Fruit fly (Drosophila melanogaster): ENCODE measurements around the gene Wnt10.

The Wnt10 gene

DNA sequence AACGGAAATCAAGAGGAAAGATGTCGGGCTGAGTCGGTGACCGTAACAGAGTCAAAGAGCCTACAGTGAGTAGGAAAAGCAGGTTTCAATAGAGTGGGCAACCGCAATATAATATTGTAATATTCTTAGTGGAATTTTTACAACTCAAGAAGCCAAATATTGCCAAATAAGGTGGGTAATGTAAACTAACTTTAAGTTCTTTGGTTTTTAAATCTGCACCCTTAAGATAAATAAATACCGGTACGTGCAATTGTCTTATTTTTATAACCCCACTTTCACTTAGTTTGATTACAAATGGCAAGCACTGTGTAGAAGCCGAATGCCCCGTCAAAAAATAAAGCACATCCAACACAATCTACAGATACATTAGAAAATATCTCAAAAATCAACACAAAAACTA is 30.4 kb upstream of the Wnt10 start (continued):
- TF ChIP-seq en (GFP tag; optimal IDR thresholded peaks at IDR 0.05): no peak
- peak; percentile 25; the same call in 1 of the 2 replicates for TF ChIP-seq CG32767 (GFP tag; IDR thresholded peaks at IDR 0.05)
- TF ChIP-seq CG11695 (GFP tag; IDR thresholded peaks at IDR 0.05): 0 out of 3 replicates have a peak, but pooled peaks have one; percentile 7
- no peak for TF ChIP-seq corto (GFP tag; optimal IDR thresholded peaks at IDR 0.05)
- TF ChIP-seq Lpt (GFP tag; optimal IDR thresholded peaks at IDR 0.05): no peak
- no peak for TF ChIP-seq CG2129 (GFP tag; IDR thresholded peaks at IDR 0.05; ENCODE audit: partially characterized antibody)
- peak; percentile 14 for TF ChIP-seq HmgZ (tag; optimal IDR thresholded peaks at IDR 0.05)
- no peak for TF ChIP-seq CG17829 (tag; optimal IDR thresholded peaks at IDR 0.05)
- no peak for TF ChIP-seq Gsc (GFP tag; IDR thresholded peaks at IDR 0.05)
- no peak for TF ChIP-seq CG13123 (GFP tag; optimal IDR thresholded peaks at IDR 0.05)
- 0 out of 2 replicates have a peak, but pooled peaks have one; percentile 8 for TF ChIP-seq CG4730 (GFP tag; IDR thresholded peaks at IDR 0.05)
- TF ChIP-seq Xbp1 (GFP tag; optimal IDR thresholded peaks at IDR 0.05): no peak
- TF ChIP-seq dmrt11E (tag; optimal IDR thresholded peaks at IDR 0.05): no peak
- TF ChIP-seq CG10959 (GFP tag; IDR thresholded peaks at IDR 0.05): peak; percentile 31; the same call in 1 of the 2 replicates
- TF ChIP-seq Med (GFP tag): peak; percentile 51
- no peak for TF ChIP-seq Hr3 (GFP tag; optimal IDR thresholded peaks at IDR 0.05)
- TF ChIP-seq CG7963 (GFP tag; IDR thresholded peaks at IDR 0.05; ENCODE audit: partially characterized antibody): no peak
- TF ChIP-seq sens-2 (GFP tag; IDR thresholded peaks at IDR 0.05): peak; percentile 4; the same call in 1 of the 2 replicates
- TF ChIP-seq MBD-R2 (GFP tag; IDR thresholded peaks at IDR 0.05): 0 out of 2 replicates have a peak, but pooled peaks have one; percentile 36
- TF ChIP-seq bsh (GFP tag; optimal IDR thresholded peaks at IDR 0.05): peak in 1 of 2 experiments; percentile 50
- TF ChIP-seq E2f2 (GFP tag; IDR thresholded peaks at IDR 0.05): no peak
- TF ChIP-seq disco-r (GFP tag; optimal IDR thresholded peaks at IDR 0.05): no peak
- TF ChIP-seq row (GFP tag; IDR thresholded peaks at IDR 0.05): peak; percentile 84
- TF ChIP-seq CG5245 (GFP tag; optimal IDR thresholded peaks at IDR 0.05): no peak
- TF ChIP-seq Spps (tag; optimal IDR thresholded peaks at IDR 0.05): no peak
- TF ChIP-seq Asciz (GFP tag; optimal IDR thresholded peaks at IDR 0.05): no peak
- no peak for TF ChIP-seq CG30020 (tag; optimal IDR thresholded peaks at IDR 0.05)
- TF ChIP-seq CG7357 (GFP tag; IDR thresholded peaks at IDR 0.05): peak; percentile 41; the same call in 1 of the 3 replicates
- TF ChIP-seq wdn (GFP tag; IDR thresholded peaks at IDR 0.05): no peak
- no peak for TF ChIP-seq sens (GFP tag)
- peak; percentile 43 for TF ChIP-seq CG7839 (tag; optimal IDR thresholded peaks at IDR 0.05)
- TF ChIP-seq Oaz (GFP tag; IDR thresholded peaks at IDR 0.05): no peak
- no peak for TF ChIP-seq CG4328 (GFP tag; optimal IDR thresholded peaks at IDR 0.05)
- TF ChIP-seq ssp (GFP tag; IDR thresholded peaks at IDR 0.05): peak; percentile 39; the same call in 1 of the 2 replicates
- TF ChIP-seq CG2712 (tag; optimal IDR thresholded peaks at IDR 0.05): peak; percentile 46
- no peak for TF ChIP-seq Bteb2 (GFP tag; optimal IDR thresholded peaks at IDR 0.05)
- no peak for TF ChIP-seq YL-1 (GFP tag; optimal IDR thresholded peaks at IDR 0.05)
- no peak for TF ChIP-seq CG6765 (GFP tag; optimal IDR thresholded peaks at IDR 0.05)
- no peak for TF ChIP-seq chn (GFP tag; optimal IDR thresholded peaks at IDR 0.05)
- TF ChIP-seq ttk (GFP tag; IDR thresholded peaks at IDR 0.05): 0 out of 2 replicates have a peak, but pooled peaks have one; percentile 28
- no peak for TF ChIP-seq CG8281 (tag; optimal IDR thresholded peaks at IDR 0.05)
- TF ChIP-seq emc (GFP tag; optimal IDR thresholded peaks at IDR 0.05): no peak
- TF ChIP-seq Max (GFP tag; optimal IDR thresholded peaks at IDR 0.05): no peak
- TF ChIP-seq CG1603 (tag; optimal IDR thresholded peaks at IDR 0.05): peak; percentile 33
- peak; percentile 39; the same call in 1 of the 2 replicates for TF ChIP-seq Doc2 (GFP tag; IDR thresholded peaks at IDR 0.05)
- peak; percentile 72 for TF ChIP-seq CG11093 (GFP tag; IDR thresholded peaks at IDR 0.05)
- no peak for TF ChIP-seq klu (GFP tag; IDR thresholded peaks at IDR 0.05)
- TF ChIP-seq trh (GFP tag; optimal IDR thresholded peaks at IDR 0.05): no peak
- no peak for TF ChIP-seq ems (GFP tag; optimal IDR thresholded peaks at IDR 0.05)
- no peak for TF ChIP-seq Bdp1 (GFP tag; optimal IDR thresholded peaks at IDR 0.05)
- no peak for TF ChIP-seq CG12391 (tag; optimal IDR thresholded peaks at IDR 0.05)
- no peak for TF ChIP-seq zfh2 (GFP tag; optimal IDR thresholded peaks at IDR 0.05)
